Fruit fly (Drosophila melanogaster): ENCODE results near the gene CG6839.

The CG6839 gene

DNA sequence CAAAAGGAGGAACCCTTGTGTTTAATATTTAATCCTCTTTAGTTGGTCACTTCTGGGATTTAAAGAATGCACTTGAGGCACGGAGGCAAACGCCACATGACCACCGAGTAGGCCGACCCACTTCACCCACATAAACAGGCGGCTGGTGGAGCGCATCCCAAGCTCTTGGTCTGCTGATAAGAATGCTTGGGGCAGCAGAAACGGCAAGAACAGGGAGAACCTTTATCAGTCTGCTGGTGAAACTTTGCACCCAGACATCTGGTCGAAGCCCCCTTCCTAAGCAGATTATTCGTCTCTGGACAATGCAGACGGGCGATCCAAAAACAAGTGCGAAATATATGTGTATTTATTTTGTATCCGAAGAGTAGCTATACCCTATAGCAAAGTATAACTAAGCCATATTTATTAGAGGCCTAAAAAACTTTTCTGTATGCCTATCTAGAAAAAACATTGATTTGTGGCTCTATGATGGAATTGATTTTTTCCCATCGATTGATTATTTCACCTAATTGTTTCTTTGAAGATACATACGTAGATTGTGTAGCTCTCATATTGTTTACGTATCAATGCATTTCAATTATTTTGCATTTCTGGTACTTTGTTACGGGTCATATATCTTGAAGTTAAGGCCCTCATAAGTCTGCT lies 28.0 kb upstream of the CG6839 start:
- TF ChIP-seq CG32121 (GFP tag; IDR thresholded peaks at IDR 0.05) (0 out of 2 replicates have a peak, but pooled peaks have one; percentile 14), fd96Ca (GFP tag; IDR thresholded peaks at IDR 0.05) (no peak), CG13204 (GFP tag; optimal IDR thresholded peaks at IDR 0.05) (no peak), CG8159 (tag; optimal IDR thresholded peaks at IDR 0.05) (peak; percentile 47), rn (GFP tag; IDR thresholded peaks at IDR 0.05) (no peak), Pif1B (GFP tag; optimal IDR thresholded peaks at IDR 0.05) (no peak), CG4496 (GFP tag; IDR thresholded peaks at IDR 0.05) (peak; percentile 75; the same call in 2 of the 3 replicates), EcR (GFP tag; optimal IDR thresholded peaks at IDR 0.05) (peak; percentile 71), CG14655 (GFP tag; optimal IDR thresholded peaks at IDR 0.05) (peak; percentile 36), D1 (tag; optimal IDR thresholded peaks at IDR 0.05) (no peak), CG8301 (tag; optimal IDR thresholded peaks at IDR 0.05) (peak; percentile 26), CG17806 (tag; optimal IDR thresholded peaks at IDR 0.05) (peak; percentile 4), CG12605 (GFP tag; IDR thresholded peaks at IDR 0.05) (peak; percentile 56), Ets98B (GFP tag; IDR thresholded peaks at IDR 0.05) (peak; percentile 72), CG9948 (tag; optimal IDR thresholded peaks at IDR 0.05) (no peak), Pif1A (GFP tag; optimal IDR thresholded peaks at IDR 0.05) (peak; percentile 19), CG15710 (tag; optimal IDR thresholded peaks at IDR 0.05) (no peak), CG34367 (tag; optimal IDR thresholded peaks at IDR 0.05) (no peak), gl (tag; optimal IDR thresholded peaks at IDR 0.05) (peak; percentile 62), Snoo (tag; optimal IDR thresholded peaks at IDR 0.05) (peak; percentile 16), CG10348 (GFP tag; IDR thresholded peaks at IDR 0.05) (no peak)

dm6 chr3L:18890283-18891175 lies 26.9 kb upstream of the CG6839 start, which contains the start of gene CG3961:
Gene CG3961 (minus strand): TSS chr3L:18890483.
- TF ChIP-seq D1 (tag; optimal IDR thresholded peaks at IDR 0.05) (peak; percentile 98), CG4496 (GFP tag; IDR thresholded peaks at IDR 0.05) (peak; percentile 88), Snoo (tag; optimal IDR thresholded peaks at IDR 0.05) (peak; percentile 99), CG14655 (GFP tag; optimal IDR thresholded peaks at IDR 0.05) (peak; percentile 100), gl (tag; optimal IDR thresholded peaks at IDR 0.05) (peak; percentile 90), CG10348 (GFP tag; IDR thresholded peaks at IDR 0.05) (peak; percentile 69; the same call in 1 of the 2 replicates), fd96Ca (GFP tag; IDR thresholded peaks at IDR 0.05) (peak; percentile 65; the same call in 2 of the 3 replicates), CG8159 (tag; optimal IDR thresholded peaks at IDR 0.05) (peak; percentile 98), CG34367 (tag; optimal IDR thresholded peaks at IDR 0.05) (peak; percentile 99), CG12605 (GFP tag; IDR thresholded peaks at IDR 0.05) (peak; percentile 81), CG32121 (GFP tag; IDR thresholded peaks at IDR 0.05) (peak; percentile 95), CG13204 (GFP tag; optimal IDR thresholded peaks at IDR 0.05) (peak; percentile 94), CG17806 (tag; optimal IDR thresholded peaks at IDR 0.05) (peak; percentile 99), CG15710 (tag; optimal IDR thresholded peaks at IDR 0.05) (peak; percentile 99), rn (GFP tag; IDR thresholded peaks at IDR 0.05) (peak; percentile 81), Pif1B (GFP tag; optimal IDR thresholded peaks at IDR 0.05) (peak; percentile 96), CG8301 (tag; optimal IDR thresholded peaks at IDR 0.05) (peak; percentile 99), EcR (GFP tag; optimal IDR thresholded peaks at IDR 0.05) (peak; percentile 70), Pif1A (GFP tag; optimal IDR thresholded peaks at IDR 0.05) (peak; percentile 94), Ets98B (GFP tag; IDR thresholded peaks at IDR 0.05) (peak; percentile 80), CG9948 (tag; optimal IDR thresholded peaks at IDR 0.05) (peak; percentile 99)

DNA sequence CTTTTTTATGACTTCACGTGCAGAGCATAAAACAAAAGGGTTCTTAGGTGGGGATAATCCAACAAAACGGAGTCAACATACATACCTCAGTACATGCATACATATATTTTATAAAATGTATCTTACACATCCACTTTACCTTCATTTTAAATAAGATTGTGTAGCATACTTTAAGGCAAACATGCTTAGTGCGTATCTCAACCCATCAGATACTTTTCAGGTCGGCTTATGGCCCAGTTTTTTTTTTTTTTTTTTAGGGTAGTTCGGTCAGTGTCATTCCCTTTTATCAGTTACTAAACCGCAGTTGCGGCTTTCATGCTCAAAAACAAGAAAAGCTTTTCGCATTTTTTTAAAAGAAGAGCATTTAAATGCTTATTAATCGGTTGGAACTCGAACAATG lies 25.4 kb upstream of the CG6839 start, which contains the start of gene NijB:
TSS of gene NijB (plus strand) at position 398 of the 400 bp plus-strand sequence.
- no peak for TF ChIP-seq Snoo (tag; optimal IDR thresholded peaks at IDR 0.05)
- peak; percentile 83 for TF ChIP-seq EcR (GFP tag; optimal IDR thresholded peaks at IDR 0.05)
- TF ChIP-seq CG8301 (tag; optimal IDR thresholded peaks at IDR 0.05), result no peak

dm6 chr3L:18895079-18895478 lies 22.3 kb upstream of the CG6839 start:
- TF ChIP-seq CG34367 (tag; optimal IDR thresholded peaks at IDR 0.05) (no peak), Snoo (tag; optimal IDR thresholded peaks at IDR 0.05) (no peak), CG12605 (GFP tag; IDR thresholded peaks at IDR 0.05) (peak; percentile 46; the same call in 1 of the 2 replicates), CG32121 (GFP tag; IDR thresholded peaks at IDR 0.05) (peak; percentile 27; the same call in 1 of the 2 replicates), rn (GFP tag; IDR thresholded peaks at IDR 0.05) (no peak), CG9948 (tag; optimal IDR thresholded peaks at IDR 0.05) (no peak), Ets98B (GFP tag; IDR thresholded peaks at IDR 0.05) (peak; percentile 63; the same call in 1 of the 2 replicates), Pif1B (GFP tag; optimal IDR thresholded peaks at IDR 0.05) (no peak), Pif1A (GFP tag; optimal IDR thresholded peaks at IDR 0.05) (no peak), CG14655 (GFP tag; optimal IDR thresholded peaks at IDR 0.05) (no peak), fd96Ca (GFP tag; IDR thresholded peaks at IDR 0.05) (no peak), CG4496 (GFP tag; IDR thresholded peaks at IDR 0.05) (peak; percentile 77), CG8159 (tag; optimal IDR thresholded peaks at IDR 0.05) (no peak), CG8301 (tag; optimal IDR thresholded peaks at IDR 0.05) (no peak), CG17806 (tag; optimal IDR thresholded peaks at IDR 0.05) (no peak), EcR (GFP tag; optimal IDR thresholded peaks at IDR 0.05) (no peak)

DNA sequence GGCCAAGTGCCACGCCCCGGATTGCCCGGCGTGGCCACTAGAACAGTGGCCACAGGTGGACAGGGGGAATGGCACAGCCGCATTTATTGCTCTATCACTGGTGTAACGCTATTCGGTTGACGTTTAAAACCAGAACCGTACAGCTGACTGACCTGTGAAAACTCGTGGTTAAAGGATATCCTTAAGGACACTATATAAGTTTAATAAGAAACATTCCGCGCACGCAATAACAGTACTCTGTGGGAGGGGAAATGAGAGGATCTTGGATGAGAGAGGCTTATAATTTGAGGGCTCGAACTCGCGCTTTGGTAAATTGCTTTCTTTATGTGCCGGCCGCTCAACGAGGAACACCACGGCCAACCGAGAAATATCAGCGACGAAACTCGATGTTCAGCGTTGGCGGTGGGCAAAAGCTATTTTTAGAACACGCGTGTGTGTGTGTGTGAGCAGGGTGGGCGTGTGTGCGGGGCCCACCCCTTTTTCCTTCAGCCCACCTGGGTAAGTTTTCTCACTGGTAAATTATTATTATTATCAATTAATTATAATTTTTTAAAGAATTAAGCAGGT lies 21.0 kb upstream of the CG6839 start:
- TF ChIP-seq CG13204 (GFP tag; optimal IDR thresholded peaks at IDR 0.05) (no peak), CG4496 (GFP tag; IDR thresholded peaks at IDR 0.05) (0 out of 3 replicates have a peak, but pooled peaks have one; percentile 53), CG8301 (tag; optimal IDR thresholded peaks at IDR 0.05) (no peak), EcR (GFP tag; optimal IDR thresholded peaks at IDR 0.05) (peak; percentile 51)

Data from whole organism, pupa.